Worm (Caenorhabditis elegans): ENCODE data around the gene ins-7.

DNA sequence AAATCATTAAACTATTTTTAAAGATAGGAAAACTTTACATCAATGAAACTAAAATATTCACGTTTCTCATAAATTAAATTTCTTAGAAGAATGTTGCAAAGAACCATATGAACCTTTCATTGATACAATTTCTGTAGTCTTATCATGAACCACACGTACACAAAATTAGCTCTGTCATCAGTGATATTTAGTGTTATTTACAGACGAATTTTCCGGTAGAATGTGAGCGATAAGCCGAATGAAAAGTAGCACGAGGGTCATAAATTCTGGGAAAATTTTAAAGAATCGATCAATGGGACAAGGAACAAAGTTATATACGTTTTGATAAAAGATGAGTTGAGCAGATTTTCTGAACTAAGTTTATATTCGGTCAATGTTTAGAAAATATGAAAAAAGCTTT lies 6.1 kb downstream of the ins-7 start:
- TF ChIP-seq egl-27 (tag; optimal IDR thresholded peaks at IDR 0.05) (no peak), fkh-8 (tag; optimal IDR thresholded peaks at IDR 0.05) (no peak), nhr-11 (tag; optimal IDR thresholded peaks at IDR 0.05) (no peak), unc-30 (tag; optimal IDR thresholded peaks at IDR 0.05) (no peak), sptf-1 (tag; optimal IDR thresholded peaks at IDR 0.05) (no peak), fkh-10 (GFP tag; optimal IDR thresholded peaks at IDR 0.05) (no peak), nhr-12 (tag; optimal IDR thresholded peaks at IDR 0.05) (no peak), lin-35 (GFP tag; optimal IDR thresholded peaks at IDR 0.05) (peak in 1 of 2 experiments; percentile 58)
